Fruit fly (Drosophila melanogaster) whole organism, prepupa: ENCODE results near the gene CG14507.

Experiments used
- CG4318 ChIP-seq: fragments of 200-800 bp; sonication (Bioruptor generic); optimal IDR thresholded peaks from 3 replicates; lab custom pipeline; 2017; ENCODE audit warnings: missing biosample characterization, mild to moderate bottlenecking, missing genetic modification characterization
- Gug ChIP-seq: fragments of 200-800 bp; sonication (Bioruptor generic); IDR thresholded peaks from 2 replicates; pipeline ENCODE4 v1.3.6; 2022; ENCODE audit warnings: missing biosample characterization, missing genetic modification characterization
- Sox14 ChIP-seq: fragments of 200-800 bp; sonication (Bioruptor generic); optimal IDR thresholded peaks from 3 replicates; lab custom pipeline; 2016; ENCODE audit warnings: missing biosample characterization, missing genetic modification characterization
- ss ChIP-seq, 2 experiments: fragments of 200-800 bp; sonication (Bioruptor generic); optimal IDR thresholded peaks; 2 replicates in 1 of 2; 3 replicates in 1 of 2; lab custom pipeline; 2017 to 2018; ENCODE audit warnings: mild to moderate bottlenecking in 2 of 2, missing biosample characterization in 2 of 2, missing genetic modification characterization in 2 of 2, moderate library complexity in 1 of 2

dm6 chr3R:29251418-29251817, 23.9 kb upstream of the CG14507 start:
- TF ChIP-seq Sox14 = no peak
- TF ChIP-seq CG4318 (GFP tag; lab: Kevin White, UChicago) = no peak
- no peak for TF ChIP-seq Gug (GFP tag; lab: Robert Waterston, UW)
- TF ChIP-seq ss (GFP tag; optimal IDR thresholded peaks at IDR 0.05; lab: Kevin White, UChicago) = no peak
